Worm (Caenorhabditis elegans): ENCODE data around the gene clec-243.

DNA sequence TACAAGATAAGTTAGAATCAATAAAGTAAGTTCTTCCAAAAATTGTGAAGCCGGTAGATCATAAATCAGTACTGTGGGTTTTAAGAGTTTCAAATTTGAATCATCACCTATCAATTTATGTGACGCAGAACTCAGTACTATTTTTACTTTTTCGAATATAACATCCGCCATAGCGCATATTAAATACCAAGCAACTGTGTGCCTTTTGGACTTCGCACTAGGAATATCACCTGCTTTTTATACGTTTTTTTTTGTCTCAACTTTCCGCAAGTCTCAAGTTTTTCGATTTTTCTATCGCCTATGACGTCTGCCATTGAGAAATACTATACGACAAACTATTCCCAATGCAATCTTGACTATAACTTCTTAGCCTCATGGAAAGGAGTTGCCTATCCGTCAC lies 36.1 kb downstream of the clec-243 start, which contains the start of gene srh-113:
- TF ChIP-seq unc-130 (GFP tag; optimal IDR thresholded peaks at IDR 0.05), result no peak
- TF ChIP-seq F49E8.2 (tag; optimal IDR thresholded peaks at IDR 0.05; ENCODE audit: borderline replicate concordance), result no peak
- no peak for TF ChIP-seq aly-2 (tag; optimal IDR thresholded peaks at IDR 0.05)
- no peak for TF ChIP-seq madf-9 (GFP tag; conservative IDR thresholded peaks at IDR 0.05)
- no peak for TF ChIP-seq zfp-3 (GFP tag; conservative IDR thresholded peaks at IDR 0.05)
- TF ChIP-seq daf-19 (GFP tag; conservative IDR thresholded peaks at IDR 0.05), result no peak
- no peak for TF ChIP-seq ztf-11 (tag; optimal IDR thresholded peaks at IDR 0.05)
- no peak for TF ChIP-seq lin-15B (tag; optimal IDR thresholded peaks at IDR 0.05)
- no peak for TF ChIP-seq F26F4.8 (GFP tag; conservative IDR thresholded peaks at IDR 0.05)
- TF ChIP-seq egl-27 (tag; optimal IDR thresholded peaks at IDR 0.05), result no peak
- no peak for TF ChIP-seq T20F7.1 (GFP tag; optimal IDR thresholded peaks at IDR 0.05)
- no peak for TF ChIP-seq nhr-77 (tag; optimal IDR thresholded peaks at IDR 0.05)
- no peak for TF ChIP-seq daf-12 (tag; optimal IDR thresholded peaks at IDR 0.05)

Measured in whole organism, L4 larva.